Fruit fly (Drosophila melanogaster) whole organism, wandering third instar larva: ENCODE measurements around the gene Os-C.

Experiments
- Abd-B ChIP-seq: fragments of >200 bp; optimal IDR thresholded peaks from 2 replicates; lab custom pipeline; 2017; ENCODE audit warnings: missing biosample characterization, missing genetic modification characterization
- CG32264 ChIP-seq: fragments of 200-800 bp; sonication (Bioruptor generic); optimal IDR thresholded peaks from 2 replicates; lab custom pipeline; 2016; ENCODE audit warnings: missing biosample characterization, missing genetic modification characterization
- CG9705 ChIP-seq: fragments of 200-800 bp; sonication (Bioruptor generic); optimal IDR thresholded peaks from 2 replicates; lab custom pipeline; 2018; ENCODE audit warnings: missing biosample characterization, mild to moderate bottlenecking, missing genetic modification characterization
- CrebA ChIP-seq: fragments of 200-800 bp; sonication (Bioruptor generic); optimal IDR thresholded peaks from 2 replicates; lab custom pipeline; 2016; ENCODE audit warnings: missing biosample characterization, mild to moderate bottlenecking, missing genetic modification characterization, borderline replicate concordance
- Dif ChIP-seq: fragments of 200-275, 200-300 bp; sonication (Bioruptor generic); optimal IDR thresholded peaks from 2 replicates; lab custom pipeline; 2018; ENCODE audit warnings: missing biosample characterization, missing genetic modification characterization; ENCODE audit not compliant: partially characterized antibody
- HLH106 ChIP-seq: fragments of 200-800 bp; optimal IDR thresholded peaks from 3 replicates; lab custom pipeline; 2019; ENCODE audit warnings: missing biosample characterization, mild to moderate bottlenecking, missing genetic modification characterization, moderate library complexity
- Hnf4 ChIP-seq: fragments of 200-800 bp; sonication (Bioruptor generic); optimal IDR thresholded peaks from 2 replicates; lab custom pipeline; 2016; ENCODE audit warnings: missing biosample characterization, mild to moderate bottlenecking, missing genetic modification characterization
- Hr78 ChIP-seq: fragments of >200 bp; optimal IDR thresholded peaks from 2 replicates; lab custom pipeline; 2017; ENCODE audit warnings: missing biosample characterization, missing genetic modification characterization
- Hr83 ChIP-seq: fragments of 200-300 bp; sonication (Bioruptor generic); optimal IDR thresholded peaks from 2 replicates; lab custom pipeline; 2016; ENCODE audit warnings: missing biosample characterization, mild to moderate bottlenecking, missing genetic modification characterization, moderate library complexity; ENCODE audit not compliant: poor library complexity, severe bottlenecking
- Jra ChIP-seq: sonication (Bioruptor generic); optimal IDR thresholded peaks from 2 replicates; lab custom pipeline; 2016; ENCODE audit warnings: missing biosample characterization, missing genetic modification characterization
- Mio ChIP-seq: sonication (Bioruptor generic); optimal IDR thresholded peaks from 2 replicates; lab custom pipeline; 2016; ENCODE audit warnings: missing biosample characterization, missing genetic modification characterization
- Myc ChIP-seq: fragments of >200 bp; optimal IDR thresholded peaks from 2 replicates; lab custom pipeline; 2017
- Rel ChIP-seq, 2 experiments: fragments of 200-800 bp; sonication (Bioruptor generic) in 1 of 2; optimal IDR thresholded peaks; 2 replicates in 1 of 2; 3 replicates in 1 of 2; lab custom pipeline; 2016 to 2019; ENCODE audit warnings: mild to moderate bottlenecking in 2 of 2, missing biosample characterization in 2 of 2, missing genetic modification characterization in 2 of 2, moderate library complexity in 1 of 2
- Sp1 ChIP-seq: fragments of 200-800 bp; sonication (Bioruptor generic); optimal IDR thresholded peaks from 3 replicates; lab custom pipeline; 2019; ENCODE audit warnings: missing biosample characterization, mild to moderate bottlenecking, missing genetic modification characterization, moderate library complexity
- Vsx2 ChIP-seq: fragments of 200-300, 225-300 bp; sonication (Bioruptor generic); optimal IDR thresholded peaks from 2 replicates; lab custom pipeline; 2018; ENCODE audit warnings: missing biosample characterization, missing genetic modification characterization; ENCODE audit not compliant: partially characterized antibody
- br ChIP-seq: fragments of 200-800 bp; sonication (Bioruptor generic); optimal IDR thresholded peaks from 2 replicates; lab custom pipeline; 2016; ENCODE audit warnings: missing biosample characterization, missing genetic modification characterization
- brk ChIP-seq: fragments of 200-800 bp; sonication (Bioruptor generic); optimal IDR thresholded peaks from 2 replicates; lab custom pipeline; 2016; ENCODE audit warnings: missing biosample characterization, mild to moderate bottlenecking, missing genetic modification characterization
- dl ChIP-seq, 2 experiments: fragments of 175-275, 200-275 bp in 1 of 2; fragments of 200-275 bp in 1 of 2; sonication (Bioruptor generic); optimal IDR thresholded peaks; lab custom pipeline; 2018; ENCODE audit warnings: mild to moderate bottlenecking in 2 of 2, missing biosample characterization in 2 of 2, missing genetic modification characterization in 2 of 2, moderate library complexity in 2 of 2; ENCODE audit not compliant: partially characterized antibody in 2 of 2, insufficient read depth in 1 of 2
- dmrt93B ChIP-seq: fragments of 200-800 bp; sonication (Bioruptor generic); optimal IDR thresholded peaks from 2 replicates; lab custom pipeline; 2018; ENCODE audit warnings: missing biosample characterization, mild to moderate bottlenecking, missing genetic modification characterization
- dsf ChIP-seq: sonication (Bioruptor generic); optimal IDR thresholded peaks from 2 replicates; lab custom pipeline; 2016; ENCODE audit warnings: missing biosample characterization, missing genetic modification characterization, borderline replicate concordance
- fru ChIP-seq: fragments of 200-800 bp; sonication (Bioruptor generic); optimal IDR thresholded peaks from 3 replicates; lab custom pipeline; 2016; ENCODE audit warnings: missing biosample characterization, mild to moderate bottlenecking, missing genetic modification characterization
- h ChIP-seq: fragments of 200-800 bp; sonication (Bioruptor generic); optimal IDR thresholded peaks from 3 replicates; lab custom pipeline; 2016; ENCODE audit warnings: missing biosample characterization, mild to moderate bottlenecking, missing genetic modification characterization
- pan ChIP-seq: fragments of >200 bp; optimal IDR thresholded peaks from 2 replicates; lab custom pipeline; 2017
- psq ChIP-seq: fragments of 200-800 bp; sonication (Bioruptor generic); optimal IDR thresholded peaks from 3 replicates; lab custom pipeline; 2017; ENCODE audit warnings: missing biosample characterization, mild to moderate bottlenecking, missing genetic modification characterization, moderate library complexity
- rgr ChIP-seq: fragments of 200-800 bp; sonication (Bioruptor generic); optimal IDR thresholded peaks from 3 replicates; lab custom pipeline; 2016; ENCODE audit warnings: missing biosample characterization, mild to moderate bottlenecking, missing genetic modification characterization
- usp ChIP-seq: fragments of >200 bp; optimal IDR thresholded peaks from 2 replicates; lab custom pipeline; 2017; ENCODE audit warnings: missing biosample characterization, missing genetic modification characterization
- woc ChIP-seq: sonication (Bioruptor generic); optimal IDR thresholded peaks from 2 replicates; lab custom pipeline; 2016; ENCODE audit warnings: missing biosample characterization, mild to moderate bottlenecking, missing genetic modification characterization

Os-C gene

DNA sequence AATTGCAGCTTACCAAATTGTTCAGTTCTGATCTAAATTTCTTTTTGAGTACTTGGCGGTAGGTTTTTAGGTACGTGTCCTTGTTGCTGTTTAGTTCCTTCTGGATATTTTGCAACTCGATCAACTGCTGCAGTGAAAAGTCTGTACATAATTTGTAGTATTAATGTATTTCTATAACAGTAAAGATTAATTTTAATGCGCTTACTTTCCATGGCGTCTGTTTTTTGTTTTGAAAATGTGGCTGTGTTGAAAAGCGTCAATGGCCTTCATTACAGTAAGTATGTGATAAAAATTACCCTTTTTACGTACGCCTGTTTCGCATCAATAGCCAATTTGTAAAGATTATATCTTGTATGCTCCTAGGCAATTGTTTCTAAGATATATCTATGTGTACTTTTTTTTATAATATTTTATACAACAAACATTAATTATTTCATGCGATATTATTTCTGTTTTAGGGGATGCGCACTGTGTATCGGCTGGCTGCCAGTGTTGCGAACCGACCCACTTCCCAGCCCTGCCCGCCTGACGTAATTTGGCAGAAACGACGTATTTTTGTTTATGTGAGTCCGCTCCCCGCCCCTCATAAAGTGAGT is 22.4 kb downstream of the Os-C start, which contains the start of the genes Kmn2 and CG2698 (continued):
- TF ChIP-seq Vsx2 (GFP tag; lab: Kevin White, UChicago), result no peak
- TF ChIP-seq Hr78 (GFP tag; lab: Kevin White, UChicago), result no peak
- peak; percentile 65 for TF ChIP-seq Hr83 (GFP tag; lab: Kevin White, UChicago)
- peak; percentile 93 for TF ChIP-seq woc
- peak; percentile 97 for TF ChIP-seq dmrt93B (GFP tag; lab: Kevin White, UChicago)
- peak; percentile 91 for TF ChIP-seq dsf (GFP tag; lab: Kevin White, UChicago)
- TF ChIP-seq Dif (GFP tag; lab: Kevin White, UChicago), result no peak
- TF ChIP-seq h, result peak; percentile 96
- TF ChIP-seq Myc (lab: Kevin White, UChicago), result peak; percentile 64
- peak; percentile 93 for TF ChIP-seq br (GFP tag; lab: Kevin White, UChicago)
- no peak for TF ChIP-seq dl (GFP tag; optimal IDR thresholded peaks at IDR 0.05; lab: Kevin White, UChicago; ENCODE audit: insufficient read depth in 1 of 2, partially characterized antibody in 2 of 2)
- TF ChIP-seq CrebA (GFP tag; lab: Kevin White, UChicago), result no peak
- TF ChIP-seq Hnf4 (GFP tag; lab: Kevin White, UChicago), result peak; percentile 95
- peak; percentile 94 for TF ChIP-seq fru (GFP tag; lab: Kevin White, UChicago)

dm6 chr3R:8007595-8008255 is 29.0 kb downstream of the Os-C start, which contains the start of gene CG2767:
CG2767 (minus strand) TSS chr3R:8008110.
- TF ChIP-seq Jra (GFP tag; lab: Kevin White, UChicago), result no peak
- no peak for TF ChIP-seq br (GFP tag; lab: Kevin White, UChicago)
- no peak for TF ChIP-seq rgr
- TF ChIP-seq CG9705, result no peak
- no peak for TF ChIP-seq usp
- TF ChIP-seq Hnf4 (GFP tag; lab: Kevin White, UChicago), result peak; percentile 20
- TF ChIP-seq dl (GFP tag; optimal IDR thresholded peaks at IDR 0.05; lab: Kevin White, UChicago; ENCODE audit: insufficient read depth in 1 of 2, partially characterized antibody in 2 of 2), result no peak
- no peak for TF ChIP-seq psq (GFP tag; lab: Kevin White, UChicago)
- no peak for TF ChIP-seq fru (GFP tag; lab: Kevin White, UChicago)
- no peak for TF ChIP-seq Dif (GFP tag; lab: Kevin White, UChicago)
- TF ChIP-seq Sp1 (GFP tag; lab: Kevin White, UChicago), result peak; percentile 45
- TF ChIP-seq Rel (GFP tag; optimal IDR thresholded peaks at IDR 0.05; lab: Kevin White, UChicago), result no peak
- TF ChIP-seq Rel (tag; optimal IDR thresholded peaks at IDR 0.05; lab: Kevin White, UChicago), result peak; percentile 48
- TF ChIP-seq Hr83 (GFP tag; lab: Kevin White, UChicago), result peak; percentile 11

- TF ChIP-seq fru (GFP tag; lab: Kevin White, UChicago), result no peak
- TF ChIP-seq Myc (lab: Kevin White, UChicago), result peak; percentile 62
- peak; percentile 9 for TF ChIP-seq Hnf4 (GFP tag; lab: Kevin White, UChicago)
- TF ChIP-seq br (GFP tag; lab: Kevin White, UChicago), result no peak
- TF ChIP-seq Mio (GFP tag; lab: Kevin White, UChicago), result no peak
- no peak for TF ChIP-seq CG32264 (GFP tag; lab: Kevin White, UChicago)
- no peak for TF ChIP-seq pan (lab: Kevin White, UChicago)
- TF ChIP-seq rgr, result no peak
- TF ChIP-seq CG9705, result no peak
- TF ChIP-seq Sp1 (GFP tag; lab: Kevin White, UChicago), result peak; percentile 15
- TF ChIP-seq Rel (GFP tag; optimal IDR thresholded peaks at IDR 0.05; lab: Kevin White, UChicago), result no peak
- peak; percentile 92 for TF ChIP-seq Rel (tag; optimal IDR thresholded peaks at IDR 0.05; lab: Kevin White, UChicago)
- TF ChIP-seq brk (GFP tag; lab: Kevin White, UChicago), result no peak
- TF ChIP-seq Hr78 (GFP tag; lab: Kevin White, UChicago), result no peak
- TF ChIP-seq h, result peak; percentile 8
- TF ChIP-seq psq (GFP tag; lab: Kevin White, UChicago), result no peak
- TF ChIP-seq Abd-B (GFP tag; lab: Kevin White, UChicago), result no peak
- TF ChIP-seq HLH106 (tag; lab: Kevin White, UChicago), result peak; percentile 15
- no peak for TF ChIP-seq Jra (GFP tag; lab: Kevin White, UChicago)
- TF ChIP-seq dmrt93B (GFP tag; lab: Kevin White, UChicago), result no peak
- no peak for TF ChIP-seq Dif (GFP tag; lab: Kevin White, UChicago)
These were observed 30.4 kb downstream of the Os-C start, which contains the start of the genes CG11052 and CG3223 for dm6 chr3R:8009080-8009620. CG11052 (minus strand) TSS chr3R:8009297. CG3223 (plus strand) TSS chr3R:8009400.
